Worm (Caenorhabditis elegans) whole organism, early embryonic: ENCODE measurements around the gene ace-4.
A peak's percentile ranks its signal among the peaks of the same experiment; 100 is the strongest.

Source experiments
- B0310.2 ChIP-seq: sonication (generic microtip); optimal IDR thresholded peaks from 2 replicates; lab custom pipeline; 2016; ENCODE audit warnings: mild to moderate bottlenecking, missing genetic modification characterization, missing compliant biosample characterization
- F13C5.2 ChIP-seq: sonication (generic microtip); optimal IDR thresholded peaks from 2 replicates; lab custom pipeline; 2017; ENCODE audit warnings: mild to moderate bottlenecking, missing genetic modification characterization, inconsistent platforms, missing compliant biosample characterization
- aly-1 ChIP-seq: sonication (generic microtip); optimal IDR thresholded peaks from 2 replicates; lab custom pipeline; 2016; ENCODE audit warnings: missing genetic modification characterization, missing compliant biosample characterization
- ama-1 ChIP-seq: fragments of 150-350 bp; optimal IDR thresholded peaks from 2 replicates; lab custom pipeline; 2014
- ceh-13 ChIP-seq: fragments of 200-800 bp; sonication (Bioruptor generic); optimal IDR thresholded peaks from 2 replicates; lab custom pipeline; 2018; ENCODE audit warnings: mild to moderate bottlenecking, missing genetic modification characterization, missing compliant biosample characterization
- ceh-36 ChIP-seq: sonication (generic microtip); optimal IDR thresholded peaks from 2 replicates; lab custom pipeline; 2016; ENCODE audit warnings: missing genetic modification characterization, inconsistent platforms, missing compliant biosample characterization
- ets-7 ChIP-seq: sonication (generic microtip); optimal IDR thresholded peaks from 2 replicates; lab custom pipeline; 2016; ENCODE audit warnings: missing genotype, missing genetic modification characterization, missing compliant biosample characterization
- flt-1 ChIP-seq: fragments of 200-800 bp; sonication (Bioruptor generic); IDR thresholded peaks from 2 replicates; pipeline ENCODE4 v1.3.6; 2022; ENCODE audit warnings: missing genetic modification characterization, missing compliant biosample characterization
- hmbx-1 ChIP-seq: sonication (generic microtip); optimal IDR thresholded peaks from 2 replicates; lab custom pipeline; 2016; ENCODE audit warnings: mild to moderate bottlenecking, missing genetic modification characterization, missing compliant biosample characterization
- hmg-4 ChIP-seq: fragments of 200-800 bp; sonication (Bioruptor generic); optimal IDR thresholded peaks from 2 replicates; lab custom pipeline; 2018; ENCODE audit warnings: mild to moderate bottlenecking, missing genetic modification characterization, missing compliant biosample characterization
- hnd-1 ChIP-seq: sonication (generic microtip); optimal IDR thresholded peaks from 2 replicates; lab custom pipeline; 2016; ENCODE audit warnings: missing genetic modification characterization, missing compliant biosample characterization
- pes-1 ChIP-seq: fragments of 200-800 bp; sonication (Bioruptor generic); IDR thresholded peaks from 2 replicates; pipeline ENCODE4 v1.3.6; 2022; ENCODE audit warnings: missing genetic modification reagents, missing genetic modification characterization, missing compliant biosample characterization
- scrt-1 ChIP-seq: fragments of 200-800 bp; sonication (Bioruptor generic); IDR thresholded peaks from 2 replicates; pipeline ENCODE4 v1.3.6; 2022; ENCODE audit warnings: missing genetic modification characterization, missing compliant biosample characterization
- sea-1 ChIP-seq: fragments of 200-800 bp; sonication (Bioruptor generic); conservative IDR thresholded peaks from 2 replicates; pipeline ENCODE4 v1.3.6; 2022; ENCODE audit warnings: missing genetic modification characterization, missing compliant biosample characterization
- tbx-11 ChIP-seq: fragments of 200-800 bp; sonication (Bioruptor generic); IDR thresholded peaks from 2 replicates; pipeline ENCODE4 v1.3.6; 2022; ENCODE audit warnings: missing genetic modification characterization, missing compliant biosample characterization
- tbx-37 ChIP-seq: fragments of 200-800 bp; sonication (Bioruptor generic); conservative IDR thresholded peaks from 2 replicates; pipeline ENCODE4 v1.3.6; 2022; ENCODE audit warnings: missing genetic modification reagents, missing genetic modification characterization, missing compliant biosample characterization
- tra-4 ChIP-seq: sonication (generic microtip); optimal IDR thresholded peaks from 2 replicates; lab custom pipeline; 2017; ENCODE audit warnings: missing genetic modification characterization, missing compliant biosample characterization

The ace-4 gene

DNA sequence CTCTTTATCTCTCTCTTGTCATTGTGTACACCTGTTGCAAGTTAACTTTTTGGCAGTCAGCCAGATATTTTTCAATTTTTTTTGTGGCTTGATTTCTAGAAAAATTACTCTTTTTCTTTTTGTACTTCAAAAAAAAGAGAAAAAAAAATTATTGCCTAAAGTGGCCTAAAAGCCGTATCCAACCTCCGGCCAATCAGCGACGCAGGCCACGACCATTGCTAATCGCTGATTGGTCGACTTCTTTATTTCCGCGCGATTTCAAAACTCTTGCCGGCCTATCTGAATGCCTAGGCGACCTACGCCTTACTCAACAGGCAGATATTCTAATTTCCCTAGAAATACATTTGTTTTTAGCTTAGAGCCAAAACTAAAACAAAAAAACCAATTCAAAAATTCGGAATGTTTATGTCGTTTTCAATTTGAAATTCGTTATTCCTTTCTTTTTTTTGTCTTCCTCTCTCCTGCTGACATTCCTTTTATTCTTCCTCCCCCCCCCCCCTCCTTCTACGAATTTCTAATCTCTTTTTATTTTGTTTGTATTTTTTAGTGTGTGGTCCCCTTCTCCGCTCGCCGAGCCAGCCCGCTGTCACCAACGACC is at the start of gene ace-4:
Gene ace-4, plus strand, starts transcription at position 548 of the 598 bp plus-strand sequence.
- TF ChIP-seq hnd-1 (no peak), pes-1 (GFP tag; lab: Robert Waterston, UW) (no peak), flt-1 (GFP tag; lab: Robert Waterston, UW) (no peak), hmbx-1 (tag; lab: Kevin White, UChicago) (no peak), sea-1 (GFP tag; lab: Robert Waterston, UW) (no peak), ets-7 (tag; lab: Kevin White, UChicago) (no peak)

DNA sequence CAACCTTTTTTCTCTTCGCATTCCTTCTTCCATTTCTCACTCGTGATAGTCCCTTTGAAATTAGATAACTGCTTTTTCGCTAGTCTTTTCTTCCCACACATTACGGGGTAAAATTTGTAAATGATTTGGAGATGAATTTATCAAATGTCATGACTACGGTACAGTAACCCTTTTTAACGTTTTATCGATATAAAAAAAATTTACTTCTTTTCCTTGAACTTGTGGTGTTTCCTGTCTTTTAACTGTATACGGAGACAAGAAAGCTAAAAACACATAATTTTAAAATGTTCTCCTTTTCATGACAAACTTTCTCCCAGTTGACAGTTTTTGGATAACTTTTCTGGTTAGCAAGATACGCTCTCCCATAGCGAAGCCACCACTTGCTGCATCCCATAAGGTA is 47.8 kb upstream of the ace-4 start, which contains the start of gene W03H9.1:
Gene W03H9.1, minus strand, starts transcription at position 101 of the 400 bp plus-strand sequence.
- TF ChIP-seq ceh-13 (GFP tag; lab: Kevin White, UChicago) = no peak
- no peak for TF ChIP-seq B0310.2 (tag; lab: Kevin White, UChicago)
- no peak for TF ChIP-seq scrt-1 (GFP tag; lab: Robert Waterston, UW)
- TF ChIP-seq hmg-4 (GFP tag; lab: Kevin White, UChicago) = no peak
- TF ChIP-seq tbx-37 = no peak
- no peak for TF ChIP-seq hnd-1
- TF ChIP-seq flt-1 (GFP tag; lab: Robert Waterston, UW) = no peak
- no peak for TF ChIP-seq pes-1 (GFP tag; lab: Robert Waterston, UW)
- no peak for TF ChIP-seq hmbx-1 (tag; lab: Kevin White, UChicago)
- TF ChIP-seq tbx-11 (GFP tag; lab: Robert Waterston, UW) = no peak
- no peak for TF ChIP-seq ceh-36 (tag; lab: Kevin White, UChicago)
- no peak for TF ChIP-seq aly-1 (tag; lab: Kevin White, UChicago)
- no peak for TF ChIP-seq F13C5.2 (tag; lab: Kevin White, UChicago)
- TF ChIP-seq ets-7 (tag; lab: Kevin White, UChicago) = no peak
- TF ChIP-seq tra-4 (tag; lab: Kevin White, UChicago) = no peak
- no peak for TF ChIP-seq sea-1 (GFP tag; lab: Robert Waterston, UW)
- no peak for TF ChIP-seq ama-1 (lab: Kevin White, UChicago)

DNA sequence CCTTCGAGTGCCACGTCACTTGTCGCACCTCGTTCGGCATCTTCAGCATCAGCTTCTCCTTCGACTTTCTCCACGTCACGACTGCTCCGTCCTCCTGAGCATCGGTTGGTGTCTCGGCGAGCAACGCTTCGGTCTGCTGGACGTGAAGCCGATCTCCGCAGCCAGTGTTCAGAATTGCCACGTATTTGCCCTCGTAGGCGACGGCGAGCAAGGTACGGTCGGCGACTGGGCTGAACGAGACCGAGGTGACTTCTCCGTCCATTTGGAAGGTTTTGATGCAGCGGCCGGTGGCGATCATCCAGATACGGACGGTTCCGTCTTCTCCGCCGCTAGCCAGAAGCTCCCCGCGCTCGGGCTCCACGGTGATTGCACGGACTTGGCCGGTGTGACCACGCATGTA is 45.6 kb upstream of the ace-4 start:
- TF ChIP-seq ama-1 (lab: Kevin White, UChicago) (no peak), hmg-4 (GFP tag; lab: Kevin White, UChicago) (no peak), sea-1 (GFP tag; lab: Robert Waterston, UW) (no peak), ceh-13 (GFP tag; lab: Kevin White, UChicago) (no peak), ets-7 (tag; lab: Kevin White, UChicago) (no peak), tra-4 (tag; lab: Kevin White, UChicago) (no peak), hmbx-1 (tag; lab: Kevin White, UChicago) (no peak), pes-1 (GFP tag; lab: Robert Waterston, UW) (no peak), tbx-11 (GFP tag; lab: Robert Waterston, UW) (no peak), F13C5.2 (tag; lab: Kevin White, UChicago) (no peak), ceh-36 (tag; lab: Kevin White, UChicago) (no peak), tbx-37 (no peak)

DNA sequence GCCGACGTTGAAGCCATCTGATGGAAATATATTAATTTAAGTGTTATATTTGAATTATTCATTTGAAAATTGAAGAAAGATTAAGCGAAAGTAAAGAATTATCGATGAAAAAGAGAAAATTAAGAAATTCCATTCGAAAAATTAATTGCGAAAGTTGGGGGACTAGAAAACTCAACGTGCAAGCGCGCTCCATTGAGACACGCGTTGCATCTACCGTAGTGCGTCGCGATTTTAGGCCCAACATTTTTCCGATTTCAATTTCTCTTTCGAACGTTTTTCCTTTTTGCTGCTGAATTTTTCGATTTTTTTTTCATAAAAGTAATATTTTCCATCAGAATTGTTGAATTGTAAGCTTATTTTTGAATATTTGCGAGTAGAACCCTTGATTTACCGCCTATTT is 43.5 kb upstream of the ace-4 start, which contains the start of gene Y48B6A.1:
Gene Y48B6A.1, minus strand, starts transcription at position 17 of the 400 bp plus-strand sequence.
- peak; percentile 86 for TF ChIP-seq F13C5.2 (tag; lab: Kevin White, UChicago)
- no peak for TF ChIP-seq hmbx-1 (tag; lab: Kevin White, UChicago)
- TF ChIP-seq tbx-37 = peak; percentile 69
- TF ChIP-seq B0310.2 (tag; lab: Kevin White, UChicago) = no peak
- TF ChIP-seq hnd-1 = peak; percentile 6
- TF ChIP-seq tbx-11 (GFP tag; lab: Robert Waterston, UW) = no peak
- TF ChIP-seq flt-1 (GFP tag; lab: Robert Waterston, UW) = peak; percentile 50; the same call in 1 of the 2 replicates
- no peak for TF ChIP-seq ceh-36 (tag; lab: Kevin White, UChicago)
- peak; percentile 76 for TF ChIP-seq pes-1 (GFP tag; lab: Robert Waterston, UW)
- TF ChIP-seq sea-1 (GFP tag; lab: Robert Waterston, UW) = no peak
- TF ChIP-seq aly-1 (tag; lab: Kevin White, UChicago) = no peak
- no peak for TF ChIP-seq scrt-1 (GFP tag; lab: Robert Waterston, UW)
- no peak for TF ChIP-seq ceh-13 (GFP tag; lab: Kevin White, UChicago)
- TF ChIP-seq tra-4 (tag; lab: Kevin White, UChicago) = no peak
- no peak for TF ChIP-seq ets-7 (tag; lab: Kevin White, UChicago)
- no peak for TF ChIP-seq ama-1 (lab: Kevin White, UChicago)
- peak; percentile 79 for TF ChIP-seq hmg-4 (GFP tag; lab: Kevin White, UChicago)

DNA sequence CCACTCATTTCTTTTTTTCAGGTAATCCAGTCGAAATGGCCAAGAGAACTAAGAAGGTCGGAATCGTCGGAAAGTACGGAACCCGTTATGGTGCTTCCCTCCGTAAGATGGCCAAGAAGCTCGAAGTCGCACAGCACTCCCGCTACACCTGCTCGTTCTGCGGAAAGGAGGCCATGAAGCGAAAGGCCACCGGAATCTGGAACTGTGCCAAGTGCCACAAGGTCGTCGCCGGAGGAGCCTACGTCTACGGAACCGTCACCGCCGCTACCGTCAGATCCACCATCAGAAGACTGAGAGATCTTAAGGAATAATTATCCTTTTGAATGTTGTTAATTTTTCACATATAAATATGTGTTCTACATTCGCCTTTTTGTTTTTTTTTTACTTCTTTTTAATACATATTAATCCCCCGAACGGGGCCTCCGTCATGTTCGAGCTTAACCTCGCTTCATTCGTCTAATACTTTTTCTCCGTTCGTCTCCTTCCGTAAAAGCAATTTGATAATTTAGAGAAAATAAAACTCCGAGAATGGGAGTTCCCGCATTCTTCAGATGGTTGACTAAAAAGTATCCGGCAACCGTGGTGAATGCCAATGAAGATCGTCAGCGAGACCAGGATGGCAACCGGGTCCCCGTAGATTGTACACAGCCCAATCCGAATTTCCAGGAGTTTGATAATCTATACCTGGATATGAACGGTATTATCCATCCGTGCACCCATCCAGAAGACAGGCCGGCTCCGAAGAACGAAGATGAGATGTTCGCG is 42.4 kb upstream of the ace-4 start, which contains the start of the genes rpl-43 and xrn-2:
Gene rpl-43, plus strand, starts transcription at position 36 of the 765 bp plus-strand sequence.
Gene xrn-2, plus strand, starts transcription at position 510 of the 765 bp plus-strand sequence.
- TF ChIP-seq ama-1 (lab: Kevin White, UChicago) (peak; percentile 49), ets-7 (tag; lab: Kevin White, UChicago) (no peak), ceh-36 (tag; lab: Kevin White, UChicago) (no peak), hmbx-1 (tag; lab: Kevin White, UChicago) (no peak), hnd-1 (no peak), ceh-13 (GFP tag; lab: Kevin White, UChicago) (no peak), aly-1 (tag; lab: Kevin White, UChicago) (no peak), hmg-4 (GFP tag; lab: Kevin White, UChicago) (no peak), sea-1 (GFP tag; lab: Robert Waterston, UW) (no peak), scrt-1 (GFP tag; lab: Robert Waterston, UW) (0 out of 2 replicates have a peak, but pooled peaks have one; percentile 20), tra-4 (tag; lab: Kevin White, UChicago) (no peak), tbx-11 (GFP tag; lab: Robert Waterston, UW) (no peak), pes-1 (GFP tag; lab: Robert Waterston, UW) (no peak), tbx-37 (no peak), flt-1 (GFP tag; lab: Robert Waterston, UW) (no peak), B0310.2 (tag; lab: Kevin White, UChicago) (no peak)
